Worm (Caenorhabditis elegans) whole organism, L3 larva: ENCODE results near the gene rad-54.L2.

Experiments used
- R02D3.7 ChIP-seq: fragments of 150-350 bp; optimal IDR thresholded peaks from 2 replicates; lab custom pipeline; 2014; ENCODE audit warnings: missing biosample characterization, missing genetic modification characterization
- ZK546.5 ChIP-seq: sonication (generic microtip); optimal IDR thresholded peaks from 2 replicates; lab custom pipeline; 2017; ENCODE audit warnings: missing biosample characterization, missing genetic modification characterization
- ama-1 ChIP-seq: fragments of 150-350 bp; optimal IDR thresholded peaks from 2 replicates; lab custom pipeline; 2018
- ceh-16 ChIP-seq: sonication (generic microtip); optimal IDR thresholded peaks from 2 replicates; lab custom pipeline; 2017; ENCODE audit warnings: missing biosample characterization, missing genetic modification characterization
- ceh-28 ChIP-seq: fragments of 150-350 bp; optimal IDR thresholded peaks from 2 replicates; lab custom pipeline; 2014; ENCODE audit warnings: missing biosample characterization, missing genetic modification reagents, missing genetic modification characterization
- ceh-82 ChIP-seq: fragments of 150-350 bp; optimal IDR thresholded peaks from 2 replicates; lab custom pipeline; 2014; ENCODE audit warnings: missing biosample characterization, missing genetic modification characterization
- ceh-9 ChIP-seq: sonication (generic microtip); optimal IDR thresholded peaks from 2 replicates; lab custom pipeline; 2018; ENCODE audit warnings: missing biosample characterization, missing genetic modification characterization
- egl-27 ChIP-seq: sonication (generic microtip); optimal IDR thresholded peaks from 4 replicates; lab custom pipeline; 2017; ENCODE audit warnings: missing biosample characterization, missing genetic modification reagents, missing genetic modification characterization
- egl-5 ChIP-seq: fragments of 150-350 bp; optimal IDR thresholded peaks from 2 replicates; lab custom pipeline; 2017; ENCODE audit warnings: missing biosample characterization, missing genetic modification reagents, missing genetic modification characterization, inconsistent platforms
- elt-1 ChIP-seq: fragments of 150-350 bp; optimal IDR thresholded peaks from 2 replicates; lab custom pipeline; 2014; ENCODE audit warnings: missing biosample characterization, missing genetic modification characterization
- elt-2 ChIP-seq: sonication (generic microtip); optimal IDR thresholded peaks from 2 replicates; lab custom pipeline; 2016; ENCODE audit warnings: missing genetic modification reagents, mild to moderate bottlenecking, missing genetic modification characterization, missing compliant biosample characterization
- elt-3 ChIP-seq, 3 experiments: fragments of 150-350 bp in 1 of 3; sonication (generic microtip) in 2 of 3; optimal IDR thresholded peaks; 2 replicates in 2 of 3; 4 replicates in 1 of 3; lab custom pipeline; 2014 to 2017; ENCODE audit warnings: missing biosample characterization in 3 of 3, missing genetic modification characterization in 3 of 3
- eor-1 ChIP-seq, 2 experiments: fragments of 150-350 bp; optimal IDR thresholded peaks; 2 replicates each; lab custom pipeline; 2014 to 2018; ENCODE audit warnings: missing biosample characterization in 2 of 2, missing genetic modification characterization in 2 of 2
- fkh-10 ChIP-seq: sonication (generic microtip); optimal IDR thresholded peaks from 2 replicates; lab custom pipeline; 2017; ENCODE audit warnings: missing biosample characterization, missing genetic modification reagents, missing genetic modification characterization
- hmg-11 ChIP-seq: sonication (generic microtip); optimal IDR thresholded peaks from 2 replicates; lab custom pipeline; 2016; ENCODE audit warnings: missing genetic modification characterization, missing compliant biosample characterization
- jun-1 ChIP-seq: fragments of 150-350 bp; optimal IDR thresholded peaks from 2 replicates; lab custom pipeline; 2014; ENCODE audit warnings: missing biosample characterization, missing genetic modification reagents, missing genetic modification characterization
- lin-15B ChIP-seq: fragments of 150-350 bp; optimal IDR thresholded peaks from 2 replicates; lab custom pipeline; 2014; ENCODE audit warnings: missing biosample characterization, missing genetic modification characterization
- lin-39 ChIP-seq: fragments of 150-350 bp; optimal IDR thresholded peaks from 2 replicates; lab custom pipeline; 2018; ENCODE audit warnings: missing biosample characterization, missing genetic modification reagents, missing genetic modification characterization
- lsy-12 ChIP-seq: sonication (generic microtip); optimal IDR thresholded peaks from 2 replicates; lab custom pipeline; 2016; ENCODE audit warnings: mild to moderate bottlenecking, missing genetic modification characterization, missing compliant biosample characterization
- mdl-1 ChIP-seq: fragments of 150-350 bp; optimal IDR thresholded peaks from 2 replicates; lab custom pipeline; 2014; ENCODE audit warnings: missing biosample characterization, missing genetic modification characterization
- mml-1 ChIP-seq: fragments of 150-350 bp; sonication (generic microtip); optimal IDR thresholded peaks from 3 replicates; lab custom pipeline; 2014; ENCODE audit warnings: missing biosample characterization, missing genetic modification characterization
- nfya-1 ChIP-seq: sonication (generic microtip); optimal IDR thresholded peaks from 2 replicates; lab custom pipeline; 2017; ENCODE audit warnings: missing genetic modification characterization, mild to moderate bottlenecking, missing compliant biosample characterization, antibody characterized with exemption, moderate library complexity; ENCODE audit not compliant: insufficient read depth
- nhr-11 ChIP-seq: fragments of 150-350 bp; optimal IDR thresholded peaks from 2 replicates; lab custom pipeline; 2014; ENCODE audit warnings: missing biosample characterization, missing genetic modification characterization
- nhr-12 ChIP-seq: fragments of 150-350 bp; optimal IDR thresholded peaks from 2 replicates; lab custom pipeline; 2014; ENCODE audit warnings: missing biosample characterization, missing genetic modification characterization
- nhr-23 ChIP-seq: fragments of 150-350 bp; optimal IDR thresholded peaks from 2 replicates; lab custom pipeline; 2014; ENCODE audit warnings: missing biosample characterization, missing genetic modification reagents, missing genetic modification characterization
- nhr-237 ChIP-seq: fragments of 150-350 bp; optimal IDR thresholded peaks from 2 replicates; lab custom pipeline; 2014; ENCODE audit warnings: missing biosample characterization, missing genetic modification characterization
- nhr-25 ChIP-seq: sonication (generic microtip); optimal IDR thresholded peaks from 2 replicates; lab custom pipeline; 2017; ENCODE audit warnings: missing biosample characterization, missing genetic modification characterization
- nhr-28 ChIP-seq: fragments of 150-350 bp; optimal IDR thresholded peaks from 2 replicates; lab custom pipeline; 2014; ENCODE audit warnings: missing biosample characterization, missing genetic modification characterization
- nhr-43 ChIP-seq: sonication (generic microtip); optimal IDR thresholded peaks from 2 replicates; lab custom pipeline; 2016; ENCODE audit warnings: mild to moderate bottlenecking, missing genetic modification characterization, missing compliant biosample characterization; ENCODE audit not compliant: poor library complexity, severe bottlenecking
- nhr-67 ChIP-seq: fragments of 150-350 bp; optimal IDR thresholded peaks from 2 replicates; lab custom pipeline; 2014; ENCODE audit warnings: missing biosample characterization, missing genetic modification characterization
- nhr-76 ChIP-seq: fragments of 150-350 bp; sonication (generic microtip); optimal IDR thresholded peaks from 5 replicates; lab custom pipeline; 2014; ENCODE audit warnings: missing biosample characterization, missing genetic modification characterization
- nhr-77 ChIP-seq: fragments of 150-350 bp; optimal IDR thresholded peaks from 2 replicates; lab custom pipeline; 2014; ENCODE audit warnings: missing biosample characterization, missing genetic modification characterization
- pha-4 ChIP-seq: fragments of 150-350 bp; optimal IDR thresholded peaks from 2 replicates; lab custom pipeline; 2014; ENCODE audit warnings: missing biosample characterization, missing genetic modification reagents, missing genetic modification characterization
- pqm-1 ChIP-seq: fragments of 150-350 bp; optimal IDR thresholded peaks from 2 replicates; lab custom pipeline; 2017; ENCODE audit warnings: missing biosample characterization, missing genetic modification characterization, inconsistent platforms
- sea-2 ChIP-seq: fragments of 150-350 bp; sonication (generic microtip); optimal IDR thresholded peaks from 4 replicates; lab custom pipeline; 2014; ENCODE audit warnings: missing biosample characterization, missing genetic modification reagents, missing genetic modification characterization
- skn-1 ChIP-seq: fragments of 150-350 bp; optimal IDR thresholded peaks from 2 replicates; lab custom pipeline; 2014; ENCODE audit warnings: missing biosample characterization, missing genetic modification characterization
- snpc-4 ChIP-seq: fragments of 150-350 bp; optimal IDR thresholded peaks from 2 replicates; lab custom pipeline; 2014; ENCODE audit warnings: missing biosample characterization, missing genetic modification characterization
- unc-62 ChIP-seq: fragments of 150-350 bp; sonication (generic microtip); optimal IDR thresholded peaks from 4 replicates; lab custom pipeline; 2014; ENCODE audit warnings: missing biosample characterization, missing genetic modification reagents, missing genetic modification characterization
- zag-1 ChIP-seq: fragments of 150-350 bp; optimal IDR thresholded peaks from 2 replicates; lab custom pipeline; 2014; ENCODE audit warnings: missing biosample characterization, missing genetic modification characterization
- ztf-4 ChIP-seq: fragments of 150-350 bp; optimal IDR thresholded peaks from 2 replicates; lab custom pipeline; 2014; ENCODE audit warnings: missing biosample characterization, missing genetic modification characterization

rad-54.L2 gene

DNA sequence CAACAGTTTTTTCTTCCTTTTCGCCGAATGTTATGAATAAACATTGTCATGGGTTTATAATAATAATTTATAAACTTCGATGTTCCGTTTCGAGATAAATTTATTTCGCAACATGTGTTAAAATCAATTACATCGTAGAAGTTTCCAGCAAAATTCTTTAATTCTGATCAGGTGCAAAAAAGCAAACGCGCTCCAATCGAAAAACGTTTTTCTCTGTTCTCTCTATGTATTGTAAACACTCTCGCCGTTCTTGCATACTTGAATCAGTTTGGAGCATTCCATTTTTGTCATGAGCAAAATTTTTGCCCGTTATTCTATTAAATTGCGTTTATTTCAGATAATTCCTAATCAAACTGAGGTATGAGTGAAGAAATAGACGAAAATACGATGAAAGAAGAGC lies at the start of gene rad-54.L2:
Gene rad-54.L2 (plus strand): TSS at position 332 of the 400 bp plus-strand sequence.
- TF ChIP-seq pqm-1 (tag; lab: Kevin White, UChicago) (peak; percentile 46), hmg-11 (tag; lab: Kevin White, UChicago) (peak; percentile 22), nfya-1 (tag; lab: Kevin White, UChicago) (peak; percentile 74), nhr-76 (tag; lab: Kevin White, UChicago) (no peak), nhr-25 (peak; percentile 71), skn-1 (tag; lab: Kevin White, UChicago) (no peak), ceh-28 (tag; lab: Kevin White, UChicago) (peak; percentile 54), egl-5 (tag; lab: Kevin White, UChicago) (peak; percentile 69), ceh-16 (no peak), R02D3.7 (tag; lab: Kevin White, UChicago) (no peak), nhr-11 (peak; percentile 6), jun-1 (tag; lab: Kevin White, UChicago) (peak; percentile 26), elt-1 (tag; lab: Kevin White, UChicago) (no peak), ama-1 (lab: Kevin White, UChicago) (peak; percentile 20), lin-15B (tag; lab: Kevin White, UChicago) (peak; percentile 72), ztf-4 (peak; percentile 57), nhr-23 (peak; percentile 18), pha-4 (tag; lab: Kevin White, UChicago) (peak; percentile 99), mdl-1 (tag; lab: Kevin White, UChicago) (no peak), egl-27 (tag; lab: Kevin White, UChicago) (no peak), lin-39 (tag; lab: Kevin White, UChicago) (peak; percentile 28), nhr-67 (tag; lab: Kevin White, UChicago) (no peak), elt-2 (tag; lab: Kevin White, UChicago) (peak; percentile 60)
- TF ChIP-seq, all 47 proteins: peak for 15

DNA sequence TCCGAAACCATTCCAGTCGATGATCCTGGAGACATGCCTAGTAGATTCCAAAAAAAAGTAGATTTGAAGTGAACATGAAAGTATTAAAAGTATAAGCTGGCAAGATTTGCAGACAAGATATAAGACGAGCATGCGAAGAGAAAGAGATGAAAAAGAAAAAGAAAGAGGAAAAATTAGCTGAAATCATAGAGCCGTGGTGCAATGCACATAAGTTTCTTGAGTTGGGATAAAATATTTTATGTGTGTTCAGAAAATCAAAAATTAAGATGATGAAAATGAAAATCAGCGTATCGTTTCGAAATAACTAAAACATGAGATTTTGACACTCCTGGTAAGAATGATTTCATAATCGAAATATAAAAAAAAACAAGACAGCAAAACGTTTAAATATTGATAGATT lies 49.4 kb upstream of the rad-54.L2 start, which contains the start of gene T11B7.2:
Gene T11B7.2 (minus strand): TSS at position 101 of the 400 bp plus-strand sequence.
- TF ChIP-seq sea-2 (GFP tag; lab: Kevin White, UChicago) (no peak), mdl-1 (tag; lab: Kevin White, UChicago) (no peak), nhr-67 (tag; lab: Kevin White, UChicago) (no peak), nfya-1 (tag; lab: Kevin White, UChicago) (no peak), nhr-237 (tag; lab: Kevin White, UChicago) (no peak), jun-1 (tag; lab: Kevin White, UChicago) (no peak), zag-1 (tag; lab: Kevin White, UChicago) (no peak), skn-1 (tag; lab: Kevin White, UChicago) (no peak), lsy-12 (no peak), nhr-43 (no peak), elt-2 (tag; lab: Kevin White, UChicago) (no peak), nhr-12 (tag; lab: Kevin White, UChicago) (no peak), snpc-4 (tag; lab: Kevin White, UChicago) (no peak)

DNA sequence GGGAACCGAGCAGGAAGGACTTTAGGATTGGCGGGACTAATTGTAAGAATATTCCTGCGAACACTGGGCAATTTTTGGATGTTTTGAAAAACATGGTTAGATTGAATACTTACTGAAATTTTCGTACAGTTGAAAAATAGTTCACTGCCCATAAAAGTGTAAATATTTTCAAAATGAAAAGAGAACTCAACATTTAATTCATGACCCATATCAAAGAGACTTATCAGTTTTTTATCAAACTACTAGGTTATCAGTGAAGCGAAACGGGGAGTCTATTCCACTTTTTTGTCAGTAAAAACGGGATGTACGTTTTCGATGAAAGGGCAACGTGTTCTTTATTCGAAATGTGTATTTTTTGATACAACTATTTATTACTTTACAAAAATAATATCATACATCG lies 48.0 kb upstream of the rad-54.L2 start:
- TF ChIP-seq ceh-9 (tag; lab: Kevin White, UChicago), result no peak
- TF ChIP-seq R02D3.7 (tag; lab: Kevin White, UChicago), result no peak
- TF ChIP-seq fkh-10 (GFP tag; lab: Kevin White, UChicago), result no peak
- no peak for TF ChIP-seq ceh-82 (tag; lab: Kevin White, UChicago)
- no peak for TF ChIP-seq ama-1 (lab: Kevin White, UChicago)
- TF ChIP-seq mml-1 (tag; lab: Kevin White, UChicago), result no peak
- no peak for TF ChIP-seq nhr-28
- TF ChIP-seq egl-27 (tag; lab: Kevin White, UChicago), result no peak
- TF ChIP-seq jun-1 (tag; lab: Kevin White, UChicago), result peak; percentile 4
- no peak for TF ChIP-seq lin-15B (tag; lab: Kevin White, UChicago)
- TF ChIP-seq elt-3 (tag; optimal IDR thresholded peaks at IDR 0.05; lab: Kevin White, UChicago), result no peak
- TF ChIP-seq elt-1 (tag; lab: Kevin White, UChicago), result no peak
- peak; percentile 23 for TF ChIP-seq pha-4 (tag; lab: Kevin White, UChicago)
- no peak for TF ChIP-seq nhr-23
- TF ChIP-seq elt-2 (tag; lab: Kevin White, UChicago), result peak; percentile 81
- no peak for TF ChIP-seq eor-1 (tag; optimal IDR thresholded peaks at IDR 0.05; lab: Kevin White, UChicago)
- no peak for TF ChIP-seq ZK546.5
- no peak for TF ChIP-seq egl-5 (tag; lab: Kevin White, UChicago)
- no peak for TF ChIP-seq nhr-77 (tag; lab: Kevin White, UChicago)
- no peak for TF ChIP-seq unc-62 (GFP tag; lab: Kevin White, UChicago)
- peak; percentile 55 for TF ChIP-seq pqm-1 (tag; lab: Kevin White, UChicago)
- no peak for TF ChIP-seq lin-39 (tag; lab: Kevin White, UChicago)
- no peak for TF ChIP-seq nhr-11
- TF ChIP-seq skn-1 (tag; lab: Kevin White, UChicago), result no peak
- TF ChIP-seq, all 47 proteins: peak for 4
